Fruit fly (Drosophila melanogaster): Measurements from ENCODE around the gene spz.

DNA sequence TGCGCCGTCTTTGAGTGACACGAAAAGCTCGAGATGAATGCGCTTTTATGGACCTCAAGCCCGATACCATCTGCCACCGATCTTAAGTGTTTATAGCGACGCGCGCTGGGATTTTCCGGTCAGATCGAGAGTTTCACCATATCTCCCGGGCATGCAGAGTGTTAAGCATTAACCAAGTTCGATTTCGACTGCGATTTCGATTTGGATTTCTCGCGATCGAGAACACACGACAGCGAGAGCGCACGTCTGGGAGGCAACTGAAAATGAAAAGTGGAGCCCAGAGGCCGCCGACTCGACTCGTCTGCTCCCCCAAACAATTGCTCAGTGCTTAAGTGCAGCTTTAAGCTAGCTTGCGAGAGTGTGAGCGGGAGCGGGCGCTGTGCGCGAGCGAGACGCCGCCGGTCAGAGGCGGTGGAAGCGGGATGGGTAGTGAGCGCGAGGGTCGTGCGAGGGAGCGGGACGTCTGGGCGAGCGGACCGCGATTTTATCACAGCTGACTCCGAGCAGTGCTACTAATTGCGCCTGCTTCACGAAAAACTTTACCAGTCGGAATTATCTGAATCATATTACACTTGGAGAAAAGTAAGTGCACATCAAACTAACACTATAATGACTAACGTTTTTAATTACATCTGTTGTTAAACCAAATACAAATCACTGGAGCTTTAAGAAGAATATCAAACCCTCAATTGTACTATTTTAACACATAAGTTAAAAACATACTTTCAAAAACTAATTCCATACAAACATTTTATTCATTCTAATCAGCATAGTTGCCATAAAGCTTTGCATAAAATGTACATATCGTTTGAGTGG is at the start of gene spz:
- no peak for TF ChIP-seq CG8478 (optimal IDR thresholded peaks at IDR 0.05)
- no peak for TF ChIP-seq CTCF (optimal IDR thresholded peaks at IDR 0.05)

Measured in S2 (cell line).